Worm (Caenorhabditis elegans): Measurements from ENCODE around the gene chtb-1.

ce11 chrIII:9322010-9322409 lies 33.3 kb downstream of the chtb-1 start, which contains the start of gene cpb-1:
- TF ChIP-seq flt-1 (GFP tag; IDR thresholded peaks at IDR 0.05) (no peak), ztf-23 (GFP tag; IDR thresholded peaks at IDR 0.05) (no peak), med-1 (GFP tag; optimal IDR thresholded peaks at IDR 0.05; ENCODE audit: insufficient read depth) (no peak), cog-1 (tag; optimal IDR thresholded peaks at IDR 0.05) (no peak)
